Worm (Caenorhabditis elegans): ENCODE data around the gene C16C8.8.
"Not testable (repeated sequence)": the region's sequence is repeated elsewhere in the genome, so short reads cannot be mapped to it uniquely, and the experiment has no call there.

Gene C16C8.8

ce11 chrII:3470549-3470948 lies 9.1 kb upstream of the C16C8.8 start, which contains the start of gene Y49F6B.20:
Gene Y49F6B.20, minus strand, starts transcription at chrII:3470649.
- no peak for TF ChIP-seq ceh-83 (GFP tag; optimal IDR thresholded peaks at IDR 0.05)
- no peak for TF ChIP-seq mls-2 (tag; optimal IDR thresholded peaks at IDR 0.05)
- TF ChIP-seq snpc-4 (tag; optimal IDR thresholded peaks at IDR 0.05), result no peak
- TF ChIP-seq elt-1 (tag; optimal IDR thresholded peaks at IDR 0.05; ENCODE audit: borderline replicate concordance, insufficient read depth), result no peak
- no peak for TF ChIP-seq flh-1 (GFP tag; optimal IDR thresholded peaks at IDR 0.05)
- TF ChIP-seq drap-1 (GFP tag; optimal IDR thresholded peaks at IDR 0.05), result no peak
- no peak for TF ChIP-seq ces-1 (GFP tag; optimal IDR thresholded peaks at IDR 0.05)
- no peak for TF ChIP-seq unc-39 (tag; optimal IDR thresholded peaks at IDR 0.05)
- TF ChIP-seq nhr-12 (tag; optimal IDR thresholded peaks at IDR 0.05), result no peak
- TF ChIP-seq ham-2 (GFP tag; optimal IDR thresholded peaks at IDR 0.05), result no peak
- no peak for TF ChIP-seq cnd-1 (tag; optimal IDR thresholded peaks at IDR 0.05)
- no peak for TF ChIP-seq lsy-2 (tag; optimal IDR thresholded peaks at IDR 0.05)
- no peak for TF ChIP-seq ceh-39 (tag; optimal IDR thresholded peaks at IDR 0.05)
- no peak for TF ChIP-seq mep-1 (tag; optimal IDR thresholded peaks at IDR 0.05)

ce11 chrII:3464580-3464979 lies 3.1 kb upstream of the C16C8.8 start, which contains the start of gene C16C8.10:
Gene C16C8.10, minus strand, starts transcription at chrII:3464680.
- TF ChIP-seq blmp-1 (tag; optimal IDR thresholded peaks at IDR 0.05); ceh-43 (GFP tag; optimal IDR thresholded peaks at IDR 0.05); unc-62 (GFP tag; optimal IDR thresholded peaks at IDR 0.05): not testable (repeated sequence)

ce11 chrII:3463097-3463496 lies 1.6 kb upstream of the C16C8.8 start, which contains the start of gene C16C8.9:
Gene C16C8.9, minus strand, starts transcription at chrII:3463197.
- no peak for TF ChIP-seq cnd-1 (tag; optimal IDR thresholded peaks at IDR 0.05)
- no peak for TF ChIP-seq M03D4.4 (tag; optimal IDR thresholded peaks at IDR 0.05)
- no peak for TF ChIP-seq zip-8 (tag; optimal IDR thresholded peaks at IDR 0.05)
- TF ChIP-seq nhr-237 (tag; optimal IDR thresholded peaks at IDR 0.05), result no peak
- no peak for TF ChIP-seq nhr-76 (tag; optimal IDR thresholded peaks at IDR 0.05)

ce11 chrII:3460048-3460447 lies 1.4 kb downstream of the C16C8.8 start, which contains the start of gene C16C8.7:
Gene C16C8.7, minus strand, starts transcription at chrII:3460148.
- TF ChIP-seq hlh-1 (tag; optimal IDR thresholded peaks at IDR 0.05) (no peak), ceh-43 (GFP tag; optimal IDR thresholded peaks at IDR 0.05) (no peak), elt-3 (tag; optimal IDR thresholded peaks at IDR 0.05) (no peak), nhr-28 (tag; optimal IDR thresholded peaks at IDR 0.05) (no peak), ztf-11 (tag; optimal IDR thresholded peaks at IDR 0.05) (no peak), lsy-2 (tag; optimal IDR thresholded peaks at IDR 0.05) (no peak), blmp-1 (tag; optimal IDR thresholded peaks at IDR 0.05) (no peak), tbx-8 (GFP tag; optimal IDR thresholded peaks at IDR 0.05) (no peak), ceh-83 (GFP tag; optimal IDR thresholded peaks at IDR 0.05) (no peak), lin-32 (GFP tag; optimal IDR thresholded peaks at IDR 0.05) (no peak)

- TF ChIP-seq ces-1 (GFP tag; optimal IDR thresholded peaks at IDR 0.05) (no peak), bed-3 (GFP tag; optimal IDR thresholded peaks at IDR 0.05) (no peak), lin-13 (tag; optimal IDR thresholded peaks at IDR 0.05) (no peak), ztf-11 (tag; optimal IDR thresholded peaks at IDR 0.05) (no peak), nhr-12 (tag; optimal IDR thresholded peaks at IDR 0.05) (no peak), nhr-2 (tag; optimal IDR thresholded peaks at IDR 0.05) (no peak), elt-1 (tag; optimal IDR thresholded peaks at IDR 0.05; ENCODE audit: borderline replicate concordance, insufficient read depth) (no peak), sem-2 (GFP tag; optimal IDR thresholded peaks at IDR 0.05) (no peak), mls-2 (tag; optimal IDR thresholded peaks at IDR 0.05) (no peak), ham-2 (GFP tag; optimal IDR thresholded peaks at IDR 0.05) (no peak), zip-8 (tag; optimal IDR thresholded peaks at IDR 0.05) (no peak), unc-39 (tag; optimal IDR thresholded peaks at IDR 0.05) (no peak), mab-5 (tag; optimal IDR thresholded peaks at IDR 0.05) (no peak), ceh-83 (GFP tag; optimal IDR thresholded peaks at IDR 0.05) (no peak)
Observed at ce11 chrII:3459199-3459598, 2.3 kb downstream of the C16C8.8 start.
